Fruit fly (Drosophila melanogaster): Measurements from ENCODE around the gene CG33189.

CG33189 gene

DNA sequence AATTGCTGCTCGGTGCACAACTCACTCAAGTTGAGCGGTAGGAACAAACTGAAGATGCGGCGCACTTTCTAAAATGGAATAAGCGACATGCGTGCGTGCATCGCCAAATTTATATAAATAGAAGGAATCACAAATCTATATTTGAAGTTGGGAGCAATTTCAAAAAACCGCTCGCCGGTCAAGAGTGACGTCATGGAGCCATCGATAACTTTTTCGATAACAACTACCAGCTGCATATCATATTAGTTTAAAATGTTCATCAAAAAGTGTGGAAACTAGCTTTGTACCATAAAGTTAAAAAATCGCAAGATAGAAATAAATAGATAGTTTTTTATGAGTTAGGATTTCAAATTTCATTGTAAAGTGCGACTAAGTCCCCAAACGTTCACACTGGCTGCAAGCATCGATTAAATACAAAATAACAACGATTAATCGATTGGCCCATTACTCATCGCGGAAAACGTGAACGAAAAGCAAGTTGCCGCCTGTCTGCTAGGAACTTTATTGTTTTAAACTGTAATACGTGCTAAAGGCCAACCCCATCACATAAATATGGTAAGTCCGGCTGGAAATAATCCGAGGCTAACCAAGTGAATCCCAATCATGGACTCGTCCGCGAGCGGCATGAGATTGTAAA is 20.7 kb upstream of the CG33189 start, which contains the start of the genes Pif1A, Pif1B and CCT7:
TSS of gene Pif1A (minus strand) at position 51 of the 637 bp plus-strand sequence.
TSS of gene Pif1B (minus strand) at position 51 of the 637 bp plus-strand sequence.
TSS of gene CCT7 (plus strand) at position 439 of the 637 bp plus-strand sequence.
- TF ChIP-seq Lhr (GFP tag; optimal IDR thresholded peaks at IDR 0.05), result no peak
- TF ChIP-seq CG43689 (GFP tag; IDR thresholded peaks at IDR 0.05), result no peak
- TF ChIP-seq CG12236 (GFP tag; optimal IDR thresholded peaks at IDR 0.05), result no peak
- TF ChIP-seq pum (GFP tag; optimal IDR thresholded peaks at IDR 0.05), result peak; percentile 16
- TF ChIP-seq unc-4 (GFP tag; IDR thresholded peaks at IDR 0.05; ENCODE audit: partially characterized antibody), result peak; percentile 92
- TF ChIP-seq CG11085 (GFP tag; IDR thresholded peaks at IDR 0.05), result no peak
- no peak for TF ChIP-seq H15 (GFP tag; IDR thresholded peaks at IDR 0.05)
- peak; percentile 18 for TF ChIP-seq ERR (GFP tag; optimal IDR thresholded peaks at IDR 0.05)
- peak; percentile 95 for TF ChIP-seq Scr (GFP tag; IDR thresholded peaks at IDR 0.05; ENCODE audit: partially characterized antibody)
- peak; percentile 14; the same call in 1 of the 2 replicates for TF ChIP-seq slbo (GFP tag; IDR thresholded peaks at IDR 0.05)
- no peak for TF ChIP-seq CG8478 (optimal IDR thresholded peaks at IDR 0.05)
- TF ChIP-seq inv (GFP tag; IDR thresholded peaks at IDR 0.05; ENCODE audit: partially characterized antibody), result peak; percentile 90
- TF ChIP-seq Dll (GFP tag; IDR thresholded peaks at IDR 0.05; ENCODE audit: partially characterized antibody), result peak; percentile 99
- peak; percentile 15 for TF ChIP-seq Fer1 (GFP tag; optimal IDR thresholded peaks at IDR 0.05)
- TF ChIP-seq cato (GFP tag; optimal IDR thresholded peaks at IDR 0.05; ENCODE audit: borderline replicate concordance), result no peak
- TF ChIP-seq ac (GFP tag; optimal IDR thresholded peaks at IDR 0.05), result no peak
- TF ChIP-seq cg (GFP tag; optimal IDR thresholded peaks at IDR 0.05), result no peak
- TF ChIP-seq dpn (GFP tag; optimal IDR thresholded peaks at IDR 0.05), result peak; percentile 25 to 45
- no peak for TF ChIP-seq cas (GFP tag; IDR thresholded peaks at IDR 0.05)
- no peak for TF ChIP-seq Sry-β (GFP tag; optimal IDR thresholded peaks at IDR 0.05)
- TF ChIP-seq Taf1 (GFP tag; IDR thresholded peaks at IDR 0.05), result no peak
- peak; percentile 42 for TF ChIP-seq phol (tag; optimal IDR thresholded peaks at IDR 0.05)
- TF ChIP-seq CG14965 (GFP tag; optimal IDR thresholded peaks at IDR 0.05; ENCODE audit: borderline replicate concordance), result no peak
- TF ChIP-seq NfI (GFP tag; optimal IDR thresholded peaks at IDR 0.05), result no peak
- TF ChIP-seq CG4854 (GFP tag; optimal IDR thresholded peaks at IDR 0.05), result peak; percentile 2
- no peak for TF ChIP-seq p53 (GFP tag; optimal IDR thresholded peaks at IDR 0.05)
- TF ChIP-seq crc (GFP tag; optimal IDR thresholded peaks at IDR 0.05), result no peak
- TF ChIP-seq chif (GFP tag; optimal IDR thresholded peaks at IDR 0.05), result no peak
- TF ChIP-seq CG4424 (GFP tag; optimal IDR thresholded peaks at IDR 0.05), result no peak
- TF ChIP-seq Deaf1 (tag; optimal IDR thresholded peaks at IDR 0.05), result no peak
- TF ChIP-seq Mrtf (GFP tag; IDR thresholded peaks at IDR 0.05), result no peak
- TF ChIP-seq repo (GFP tag; optimal IDR thresholded peaks at IDR 0.05), result peak; percentile 5
- TF ChIP-seq ro (GFP tag; IDR thresholded peaks at IDR 0.05), result no peak
- no peak for TF ChIP-seq TFAM (GFP tag; optimal IDR thresholded peaks at IDR 0.05)
- no peak for TF ChIP-seq caup (GFP tag; optimal IDR thresholded peaks at IDR 0.05; ENCODE audit: severe bottlenecking)
- TF ChIP-seq Lpt (GFP tag; optimal IDR thresholded peaks at IDR 0.05), result no peak
- no peak for TF ChIP-seq CrebB (tag; optimal IDR thresholded peaks at IDR 0.05)
- no peak for TF ChIP-seq fd3F (GFP tag; optimal IDR thresholded peaks at IDR 0.05)
- no peak for TF ChIP-seq unpg (GFP tag; optimal IDR thresholded peaks at IDR 0.05)
- peak; percentile 13 for TF ChIP-seq CG33213 (GFP tag; optimal IDR thresholded peaks at IDR 0.05)
- no peak for TF ChIP-seq CG6272 (GFP tag; IDR thresholded peaks at IDR 0.05)
- no peak for TF ChIP-seq kni (GFP tag; optimal IDR thresholded peaks at IDR 0.05)
- peak; percentile 43 for TF ChIP-seq CG2120 (GFP tag; optimal IDR thresholded peaks at IDR 0.05)
- TF ChIP-seq run (tag; optimal IDR thresholded peaks at IDR 0.05), result no peak
- no peak for TF ChIP-seq CG12219 (GFP tag; optimal IDR thresholded peaks at IDR 0.05)
- peak; percentile 7 for TF ChIP-seq twi (tag; optimal IDR thresholded peaks at IDR 0.05)
- TF ChIP-seq CG15479 (GFP tag; optimal IDR thresholded peaks at IDR 0.05), result no peak
- no peak for TF ChIP-seq Ravus (GFP tag; IDR thresholded peaks at IDR 0.05)
- TF ChIP-seq CG4707 (GFP tag; optimal IDR thresholded peaks at IDR 0.05), result no peak
- TF ChIP-seq Trl (optimal IDR thresholded peaks at IDR 0.05), result no peak
- TF ChIP-seq Trl (GFP tag; optimal IDR thresholded peaks at IDR 0.05), result peak; percentile 17

All from whole organism, embryonic.